Fruit fly (Drosophila melanogaster) whole organism, embryonic: Measurements from ENCODE around the gene Rnb.

Experiments
- Blimp-1 ChIP-seq: fragments of 200-800 bp; sonication (Bioruptor generic); optimal IDR thresholded peaks from 3 replicates; lab custom pipeline; 2018; ENCODE audit warnings: missing biosample characterization, missing genetic modification characterization, mild to moderate bottlenecking, moderate library complexity, missing genetic modification reagents
- C15 ChIP-seq: fragments of 200-800 bp; sonication (Bioruptor generic); IDR thresholded peaks from 3 replicates; pipeline ENCODE4 v1.3.6; 2022; ENCODE audit warnings: missing biosample characterization, missing genetic modification characterization
- CG11085 ChIP-seq: fragments of 200-800 bp; sonication (Bioruptor generic); IDR thresholded peaks from 2 replicates; pipeline ENCODE4 v1.3.6; 2022; ENCODE audit warnings: missing biosample characterization, missing genetic modification characterization
- CG11093 ChIP-seq: fragments of 200-800 bp; sonication (Bioruptor generic); IDR thresholded peaks from 3 replicates; pipeline ENCODE4 v1.3.6; 2022; ENCODE audit warnings: missing biosample characterization, missing genetic modification characterization
- CG12299 ChIP-seq: fragments of 200-800 bp; sonication (Bioruptor generic); optimal IDR thresholded peaks from 2 replicates; lab custom pipeline; 2018; ENCODE audit warnings: missing biosample characterization, mild to moderate bottlenecking, missing genetic modification characterization
- CG13624 ChIP-seq: fragments of 200-800 bp; sonication (Bioruptor generic); optimal IDR thresholded peaks from 2 replicates; lab custom pipeline; 2016; ENCODE audit warnings: missing biosample characterization, missing genetic modification characterization
- CG14860 ChIP-seq: fragments of 200-800 bp; sonication (Bioruptor generic); IDR thresholded peaks from 3 replicates; pipeline ENCODE4 v1.3.6; 2022; ENCODE audit warnings: missing biosample characterization, missing genetic modification characterization; ENCODE audit not compliant: partially characterized antibody
- CG16813 ChIP-seq: fragments of 200-800 bp; sonication (Bioruptor generic); IDR thresholded peaks from 3 replicates; pipeline ENCODE4 v1.3.6; 2022; ENCODE audit warnings: missing biosample characterization, missing genetic modification characterization; ENCODE audit not compliant: partially characterized antibody
- CG2875 ChIP-seq: fragments of 200-800 bp; sonication (Bioruptor generic); optimal IDR thresholded peaks from 2 replicates; lab custom pipeline; 2017; ENCODE audit warnings: missing biosample characterization, mild to moderate bottlenecking, missing genetic modification characterization, missing genetic modification reagents
- CG32772 ChIP-seq: fragments of 200-800 bp; sonication (Bioruptor generic); IDR thresholded peaks from 2 replicates; pipeline ENCODE4 v1.3.6; 2022; ENCODE audit warnings: missing biosample characterization, missing genetic modification characterization
- CG33213 ChIP-seq: fragments of 200-800 bp; sonication (Bioruptor generic); optimal IDR thresholded peaks from 3 replicates; lab custom pipeline; 2016; ENCODE audit warnings: missing biosample characterization, missing genetic modification characterization
- CG34224 ChIP-seq: fragments of 200-800 bp; sonication (Bioruptor generic); IDR thresholded peaks from 3 replicates; pipeline ENCODE4 v1.3.6; 2022; ENCODE audit warnings: missing biosample characterization, missing genetic modification characterization; ENCODE audit not compliant: partially characterized antibody
- CG34422 ChIP-seq: fragments of 200-800 bp; sonication (Bioruptor generic); IDR thresholded peaks from 3 replicates; pipeline ENCODE4 v1.3.6; 2022; ENCODE audit warnings: missing biosample characterization, missing genetic modification characterization
- CG3847 ChIP-seq: fragments of 200-800 bp; sonication (Bioruptor generic); IDR thresholded peaks from 2 replicates; pipeline ENCODE4 v1.3.6; 2022; ENCODE audit warnings: missing biosample characterization, missing genetic modification characterization
- CG5953 ChIP-seq: fragments of 200-800 bp; sonication (Bioruptor generic); IDR thresholded peaks from 2 replicates; pipeline ENCODE4 v1.3.6; 2022; ENCODE audit warnings: missing biosample characterization, missing genetic modification characterization
- CG6272 ChIP-seq: fragments of 200-800 bp; sonication (Bioruptor generic); IDR thresholded peaks from 2 replicates; pipeline ENCODE4 v1.3.6; 2022; ENCODE audit warnings: missing biosample characterization, missing genetic modification characterization
- CG6813 ChIP-seq: fragments of 200-800 bp; sonication (Bioruptor generic); optimal IDR thresholded peaks from 2 replicates; lab custom pipeline; 2017; ENCODE audit warnings: missing biosample characterization, missing genetic modification characterization, mild to moderate bottlenecking, moderate library complexity, missing genetic modification reagents
- D19A ChIP-seq: fragments of 200-800 bp; optimal IDR thresholded peaks from 3 replicates; lab custom pipeline; 2019; ENCODE audit warnings: missing biosample characterization, mild to moderate bottlenecking, missing genetic modification characterization, moderate library complexity
- Dad ChIP-seq: fragments of 200-800 bp; sonication (Bioruptor generic); optimal IDR thresholded peaks from 3 replicates; lab custom pipeline; 2016; ENCODE audit warnings: missing biosample characterization, missing genetic modification characterization
- Dbx ChIP-seq: fragments of 200-800 bp; sonication (Bioruptor generic); IDR thresholded peaks from 3 replicates; pipeline ENCODE4 v1.3.6; 2022; ENCODE audit warnings: missing biosample characterization, missing genetic modification characterization
- Doc3 ChIP-seq: fragments of 200-800 bp; sonication (Bioruptor generic); IDR thresholded peaks from 3 replicates; pipeline ENCODE4 v1.3.6; 2022; ENCODE audit warnings: missing biosample characterization, missing genetic modification characterization; ENCODE audit not compliant: partially characterized antibody
- Fer3 ChIP-seq: fragments of 200-800 bp; sonication (Bioruptor generic); optimal IDR thresholded peaks from 2 replicates; lab custom pipeline; 2018; ENCODE audit warnings: missing biosample characterization, mild to moderate bottlenecking, missing genetic modification characterization, moderate library complexity
- HLH4C ChIP-seq: fragments of 200-800 bp; sonication (Bioruptor generic); IDR thresholded peaks from 3 replicates; pipeline ENCODE4 v1.3.6; 2022; ENCODE audit warnings: missing biosample characterization, missing genetic modification characterization; ENCODE audit not compliant: partially characterized antibody
- Hand ChIP-seq: fragments of 200-800 bp; sonication (Bioruptor generic); optimal IDR thresholded peaks from 2 replicates; lab custom pipeline; 2017; ENCODE audit warnings: mild to moderate bottlenecking, missing biosample characterization, missing genetic modification reagents, missing genetic modification characterization
- MESR4 ChIP-seq: fragments of 200-800 bp; sonication (Bioruptor generic); optimal IDR thresholded peaks from 2 replicates; lab custom pipeline; 2018; ENCODE audit warnings: missing biosample characterization, mild to moderate bottlenecking, missing genetic modification characterization, moderate library complexity
- Sin3A ChIP-seq: fragments of >200 bp; optimal IDR thresholded peaks from 2 replicates; lab custom pipeline; 2018
- Sry-β ChIP-seq: fragments of 200-800 bp; sonication (Bioruptor generic); optimal IDR thresholded peaks from 2 replicates; lab custom pipeline; 2018; ENCODE audit warnings: missing biosample characterization, mild to moderate bottlenecking, missing genetic modification characterization, moderate library complexity
- TFAM ChIP-seq: fragments of 200-800 bp; sonication (Bioruptor generic); optimal IDR thresholded peaks from 2 replicates; lab custom pipeline; 2017; ENCODE audit warnings: missing biosample characterization, missing genetic modification characterization, inconsistent platforms
- amos ChIP-seq: fragments of 200-800 bp; sonication (Bioruptor generic); IDR thresholded peaks from 2 replicates; pipeline ENCODE4 v1.3.6; 2022; ENCODE audit warnings: missing biosample characterization, missing genetic modification characterization; ENCODE audit not compliant: partially characterized antibody
- az2 ChIP-seq: fragments of 200-800 bp; sonication (Bioruptor generic); optimal IDR thresholded peaks from 3 replicates; lab custom pipeline; 2016; ENCODE audit warnings: missing biosample characterization, missing genetic modification characterization
- chinmo ChIP-seq: fragments of 200-800 bp; sonication (Bioruptor generic); IDR thresholded peaks from 4 replicates; pipeline ENCODE4 v1.3.6; 2022; ENCODE audit warnings: missing biosample characterization, missing genetic modification characterization; ENCODE audit not compliant: partially characterized antibody
- dan ChIP-seq: fragments of 200-800 bp; sonication (Bioruptor generic); IDR thresholded peaks from 2 replicates; pipeline ENCODE4 v1.3.6; 2022; ENCODE audit warnings: missing biosample characterization, missing genetic modification characterization
- eyg ChIP-seq: fragments of 200-800 bp; sonication (Bioruptor generic); optimal IDR thresholded peaks from 3 replicates; lab custom pipeline; 2016; ENCODE audit warnings: missing biosample characterization, missing genetic modification characterization
- fd102C ChIP-seq: fragments of 200-800 bp; sonication (Bioruptor generic); optimal IDR thresholded peaks from 2 replicates; lab custom pipeline; 2018; ENCODE audit warnings: missing biosample characterization, mild to moderate bottlenecking, missing genetic modification characterization, moderate library complexity
- gcm ChIP-seq: fragments of 200-800 bp; sonication (Bioruptor generic); optimal IDR thresholded peaks from 2 replicates; lab custom pipeline; 2019; ENCODE audit warnings: missing biosample characterization, mild to moderate bottlenecking, missing genetic modification characterization, moderate library complexity
- grau ChIP-seq: fragments of 200-800 bp; optimal IDR thresholded peaks from 3 replicates; lab custom pipeline; 2019; ENCODE audit warnings: missing biosample characterization, mild to moderate bottlenecking, missing genetic modification characterization, moderate library complexity
- h ChIP-seq: fragments of >200 bp; optimal IDR thresholded peaks from 2 replicates; lab custom pipeline; 2017
- ham ChIP-seq: fragments of 200-800 bp; sonication (Bioruptor generic); IDR thresholded peaks from 2 replicates; pipeline ENCODE4 v1.3.6; 2022; ENCODE audit warnings: missing biosample characterization, missing genetic modification characterization
- hbn ChIP-seq: fragments of 200-800 bp; sonication (Bioruptor generic); IDR thresholded peaks from 2 replicates; pipeline ENCODE4 v1.3.6; 2022; ENCODE audit warnings: missing biosample characterization, missing genetic modification characterization; ENCODE audit not compliant: partially characterized antibody
- lbe ChIP-seq: fragments of 200-800 bp; sonication (Bioruptor generic); optimal IDR thresholded peaks from 2 replicates; lab custom pipeline; 2016; ENCODE audit warnings: missing biosample characterization, mild to moderate bottlenecking, missing genetic modification characterization
- nmo ChIP-seq: fragments of 200-800 bp; sonication (Bioruptor generic); optimal IDR thresholded peaks from 2 replicates; lab custom pipeline; 2018; ENCODE audit warnings: missing biosample characterization, mild to moderate bottlenecking, missing genetic modification characterization, moderate library complexity
- prd ChIP-seq, 3 experiments: fragments of >200 bp in 2 of 3; fragments of 200-800 bp in 1 of 3; sonication (Bioruptor generic) in 1 of 3; optimal IDR thresholded peaks in 2 of 3; IDR thresholded peaks in 1 of 3; 2 replicates in 2 of 3; 3 replicates in 1 of 3; pipeline versions ENCODE4 v1.3.6 to Lab custom; 2017 to 2022; ENCODE audit warnings: missing biosample characterization in 1 of 3, missing genetic modification characterization in 1 of 3
- pros ChIP-seq: fragments of 200-800 bp; sonication (Bioruptor generic); optimal IDR thresholded peaks from 3 replicates; lab custom pipeline; 2019; ENCODE audit warnings: missing biosample characterization, mild to moderate bottlenecking, missing genetic modification characterization, moderate library complexity
- ranshi ChIP-seq: fragments of 200-800 bp; sonication (Bioruptor generic); IDR thresholded peaks from 2 replicates; pipeline ENCODE4 v1.3.6; 2022; ENCODE audit warnings: missing biosample characterization, missing genetic modification characterization
- salm ChIP-seq: fragments of 200-800 bp; sonication (Bioruptor generic); optimal IDR thresholded peaks from 2 replicates; lab custom pipeline; 2018; ENCODE audit warnings: missing biosample characterization, mild to moderate bottlenecking, missing genetic modification characterization
- tio ChIP-seq: fragments of 200-800 bp; sonication (Bioruptor generic); optimal IDR thresholded peaks from 2 replicates; lab custom pipeline; 2017; ENCODE audit warnings: missing biosample characterization, missing genetic modification characterization, inconsistent platforms
- unpg ChIP-seq: fragments of 200-800 bp; sonication (Bioruptor generic); optimal IDR thresholded peaks from 3 replicates; lab custom pipeline; 2018; ENCODE audit warnings: missing biosample characterization, mild to moderate bottlenecking, missing genetic modification characterization, moderate library complexity
- vfl ChIP-seq: fragments of 200-800 bp; sonication (Bioruptor generic); optimal IDR thresholded peaks from 2 replicates; lab custom pipeline; 2016; ENCODE audit warnings: missing biosample characterization, missing genetic modification characterization

Gene Rnb

DNA sequence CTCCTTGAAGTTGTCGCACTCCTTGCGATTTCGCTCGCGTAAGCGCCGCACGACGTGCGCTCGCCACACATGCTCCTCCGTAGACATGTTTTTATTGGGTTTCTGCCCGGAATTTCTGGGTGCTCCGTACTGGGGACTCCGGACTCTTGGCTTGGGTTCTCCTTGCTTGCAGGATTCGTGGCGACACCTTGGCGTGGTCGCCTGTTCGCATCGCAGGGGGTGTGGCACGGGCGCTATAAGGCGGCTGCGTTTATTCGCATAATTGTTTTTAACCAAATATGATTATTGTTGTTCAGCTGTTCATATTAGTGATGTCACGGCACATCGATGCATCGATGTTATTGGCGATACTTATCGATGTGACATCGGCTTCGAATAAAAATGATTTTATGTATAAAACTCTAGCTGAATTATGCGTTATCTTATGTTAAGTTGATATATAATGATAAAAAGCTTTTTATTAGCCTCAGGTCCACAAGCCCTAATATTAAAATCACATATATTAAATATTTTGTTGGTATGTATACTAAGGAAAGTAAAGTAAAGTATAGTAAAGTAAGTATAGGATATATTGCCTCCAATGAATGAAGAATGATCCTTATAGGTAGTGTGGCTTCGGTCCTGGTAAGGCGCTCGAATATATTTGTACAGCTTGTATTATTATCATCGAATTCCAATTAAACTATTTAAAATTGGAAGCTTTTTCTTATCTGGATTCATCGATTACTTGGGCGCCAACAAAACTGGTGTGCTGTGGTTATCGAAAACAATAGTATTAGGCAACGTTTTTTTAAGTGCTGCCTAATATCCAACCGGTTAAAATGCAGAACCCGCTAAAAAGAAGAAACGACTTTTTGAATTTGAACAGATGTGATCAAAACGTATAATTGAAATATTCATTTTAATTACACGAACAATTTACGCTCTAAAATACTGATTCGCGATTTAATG lies 35.9 kb upstream of the Rnb start, which contains the start of gene Atg16 (continued):
- TF ChIP-seq CG6813 (GFP tag; lab: Kevin White, UChicago) (no peak), ranshi (GFP tag; lab: Robert Waterston, UW) (0 out of 2 replicates have a peak, but pooled peaks have one; percentile 16), MESR4 (peak; percentile 90), CG13624 (GFP tag; lab: Kevin White, UChicago) (no peak), salm (tag; lab: Kevin White, UChicago) (no peak), CG3847 (GFP tag; lab: Robert Waterston, UW) (0 out of 2 replicates have a peak, but pooled peaks have one; percentile 27), Sin3A (peak; percentile 6), CG2875 (GFP tag; lab: Kevin White, UChicago) (no peak), h (lab: Kevin White, UChicago) (no peak), tio (GFP tag; lab: Kevin White, UChicago) (no peak), HLH4C (GFP tag; lab: Robert Waterston, UW) (peak; percentile 92), pros (GFP tag; lab: Kevin White, UChicago) (no peak), Fer3 (tag; lab: Kevin White, UChicago) (no peak), eyg (GFP tag; lab: Kevin White, UChicago) (no peak), grau (tag; lab: Kevin White, UChicago) (no peak), CG14860 (GFP tag; lab: Robert Waterston, UW) (peak; percentile 92), CG6272 (GFP tag; lab: Robert Waterston, UW) (no peak), amos (GFP tag; lab: Robert Waterston, UW) (peak; percentile 95), CG32772 (GFP tag; lab: Robert Waterston, UW) (no peak), Doc3 (GFP tag; lab: Robert Waterston, UW) (peak; percentile 92), D19A (tag; lab: Kevin White, UChicago) (no peak), unpg (GFP tag; lab: Kevin White, UChicago) (no peak), Dbx (GFP tag; lab: Robert Waterston, UW) (no peak), gcm (GFP tag; lab: Kevin White, UChicago) (no peak), Hand (no peak), C15 (GFP tag; lab: Robert Waterston, UW) (no peak), vfl (GFP tag; lab: Kevin White, UChicago) (no peak), Dad (no peak), nmo (GFP tag; lab: Kevin White, UChicago) (peak; percentile 7), hbn (GFP tag; lab: Robert Waterston, UW) (peak; percentile 76), prd (optimal IDR thresholded peaks at IDR 0.05; lab: Kevin White, UChicago) (no peak), prd (GFP tag; IDR thresholded peaks at IDR 0.05; lab: Robert Waterston, UW) (no peak), CG34422 (GFP tag; lab: Robert Waterston, UW) (no peak; the same call in 2 of the 3 replicates), fd102C (GFP tag; lab: Kevin White, UChicago) (no peak), lbe (GFP tag; lab: Kevin White, UChicago) (peak; percentile 50), CG11085 (GFP tag; lab: Robert Waterston, UW) (no peak), CG12299 (tag; lab: Kevin White, UChicago) (no peak), ham (GFP tag; lab: Robert Waterston, UW) (no peak), az2 (GFP tag; lab: Kevin White, UChicago) (no peak), dan (GFP tag; lab: Robert Waterston, UW) (no peak), chinmo (GFP tag; lab: Robert Waterston, UW) (peak; percentile 97), CG5953 (GFP tag; lab: Robert Waterston, UW) (0 out of 2 replicates have a peak, but pooled peaks have one; percentile 16), CG16813 (GFP tag; lab: Robert Waterston, UW) (peak; percentile 94), TFAM (no peak), CG11093 (GFP tag; lab: Robert Waterston, UW) (no peak), Blimp-1 (GFP tag; lab: Kevin White, UChicago) (no peak), Sry-β (no peak), CG34224 (GFP tag; lab: Robert Waterston, UW) (peak; percentile 87), CG33213 (no peak)
